Worm (Caenorhabditis elegans): ENCODE data around the gene ads-1.
A peak's percentile ranks its signal among the peaks of the same experiment; 100 is the strongest.

ads-1 gene

DNA sequence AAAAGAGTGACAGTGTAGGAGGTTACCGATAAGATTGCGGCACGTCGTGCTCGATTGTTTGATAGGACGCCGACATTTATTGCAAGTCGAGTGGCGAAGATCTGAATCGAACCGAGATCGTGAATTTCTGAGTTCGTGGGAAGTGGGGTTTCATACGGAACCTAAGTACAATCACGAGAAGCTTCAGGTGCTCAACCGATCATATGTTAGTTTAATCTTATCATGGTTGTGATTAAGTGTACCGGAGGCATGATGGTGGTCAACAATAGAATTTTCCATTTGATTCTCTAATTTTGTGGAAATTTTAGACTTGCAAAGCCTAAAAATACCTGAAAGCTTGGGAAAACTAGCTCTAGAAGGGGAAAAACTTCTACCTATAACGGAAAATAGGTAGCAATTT lies at the start of gene ads-1:
TSS of gene ads-1 (minus strand) at position 101 of the 400 bp plus-strand sequence.
- TF ChIP-seq ztf-25 (GFP tag; IDR thresholded peaks at IDR 0.05) (no peak), nfya-1 (tag; optimal IDR thresholded peaks at IDR 0.05; ENCODE audit: borderline replicate concordance, insufficient read depth) (no peak), unc-130 (GFP tag; optimal IDR thresholded peaks at IDR 0.05) (no peak), C06A6.2 (GFP tag; conservative IDR thresholded peaks at IDR 0.05) (no peak), lsl-1 (GFP tag; optimal IDR thresholded peaks at IDR 0.05) (no peak), madf-8 (GFP tag; conservative IDR thresholded peaks at IDR 0.05) (no peak), F57C9.4 (tag; optimal IDR thresholded peaks at IDR 0.05) (no peak), mcd-1 (GFP tag; IDR thresholded peaks at IDR 0.05) (no peak), fkh-3 (tag; optimal IDR thresholded peaks at IDR 0.05) (no peak), F37B4.10 (GFP tag; IDR thresholded peaks at IDR 0.05) (no peak), C17E4.6 (GFP tag; IDR thresholded peaks at IDR 0.05) (no peak), akir-1 (GFP tag; optimal IDR thresholded peaks at IDR 0.05) (no peak), madf-3 (GFP tag; IDR thresholded peaks at IDR 0.05) (no peak), T07F8.4 (tag; optimal IDR thresholded peaks at IDR 0.05) (no peak), Y53G8AR.9 (GFP tag; conservative IDR thresholded peaks at IDR 0.05) (no peak), sea-2 (GFP tag; IDR thresholded peaks at IDR 0.05) (no peak), zim-3 (tag; optimal IDR thresholded peaks at IDR 0.05) (no peak)

DNA sequence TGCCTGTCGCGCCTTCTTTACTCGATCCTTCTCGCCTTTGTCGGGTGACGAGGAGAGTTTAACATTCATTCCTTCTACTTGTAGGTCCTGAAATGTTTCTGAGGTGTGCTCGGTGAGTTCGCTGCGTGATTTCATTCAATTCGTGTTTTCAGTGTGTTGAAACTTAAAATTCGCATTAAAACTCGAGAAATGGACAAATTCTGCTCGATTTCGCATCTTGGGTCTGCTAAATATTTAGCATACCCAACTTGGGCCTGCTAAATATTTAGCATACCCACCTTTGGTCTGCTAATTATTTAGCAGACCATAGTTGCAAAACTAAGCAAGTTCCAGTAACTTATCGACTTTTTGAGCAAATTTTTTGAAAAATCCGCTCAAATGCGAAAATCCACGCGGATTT lies 49.0 kb upstream of the ads-1 start:
- no peak for TF ChIP-seq nfya-1 (tag; optimal IDR thresholded peaks at IDR 0.05; ENCODE audit: borderline replicate concordance, insufficient read depth)
- TF ChIP-seq akir-1 (GFP tag; optimal IDR thresholded peaks at IDR 0.05): no peak
- TF ChIP-seq attf-3 (GFP tag; conservative IDR thresholded peaks at IDR 0.05): no peak
- no peak for TF ChIP-seq ztf-26 (tag; optimal IDR thresholded peaks at IDR 0.05)
- no peak for TF ChIP-seq ztf-3 (GFP tag; optimal IDR thresholded peaks at IDR 0.05)
- TF ChIP-seq C06A6.2 (GFP tag; conservative IDR thresholded peaks at IDR 0.05): no peak
- no peak for TF ChIP-seq ama-1 (optimal IDR thresholded peaks at IDR 0.05)
- TF ChIP-seq ama-1 (GFP tag; optimal IDR thresholded peaks at IDR 0.05): no peak
- no peak for TF ChIP-seq B0019.2 (GFP tag; conservative IDR thresholded peaks at IDR 0.05)
- no peak for TF ChIP-seq B0035.1 (tag; optimal IDR thresholded peaks at IDR 0.05)
- TF ChIP-seq him-1 (tag; optimal IDR thresholded peaks at IDR 0.05): no peak
- TF ChIP-seq cebp-1 (GFP tag; IDR thresholded peaks at IDR 0.05): no peak
- TF ChIP-seq cebp-1 (tag; optimal IDR thresholded peaks at IDR 0.05): no peak
- TF ChIP-seq athp-1 (tag; optimal IDR thresholded peaks at IDR 0.05): no peak
- TF ChIP-seq rpc-1 (optimal IDR thresholded peaks at IDR 0.05): no peak
- TF ChIP-seq rpc-1 (tag; optimal IDR thresholded peaks at IDR 0.05): no peak
- TF ChIP-seq F22D6.2 (tag; optimal IDR thresholded peaks at IDR 0.05): no peak

DNA sequence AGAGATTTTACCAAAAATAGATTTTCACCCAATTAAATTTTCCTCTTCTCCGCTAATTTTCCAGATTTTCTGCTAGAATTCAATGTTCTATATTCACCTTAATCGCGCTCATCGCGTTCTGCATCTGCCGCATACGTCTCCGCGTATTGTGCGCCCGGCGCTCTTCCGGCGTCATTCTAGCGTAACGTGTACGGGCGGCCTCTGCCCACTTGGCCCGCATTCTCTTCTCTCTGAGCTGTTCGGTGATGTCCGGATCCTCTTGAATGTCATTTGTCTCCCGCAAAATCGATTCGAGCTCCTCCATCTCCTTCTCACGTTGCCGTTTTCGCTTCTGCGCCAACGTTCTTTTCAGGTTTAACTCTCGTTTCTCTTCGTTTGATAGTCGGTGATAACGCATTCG lies 48.6 kb upstream of the ads-1 start:
- TF ChIP-seq unc-130 (GFP tag; optimal IDR thresholded peaks at IDR 0.05) (no peak), zfh-2 (GFP tag; conservative IDR thresholded peaks at IDR 0.05) (peak; percentile 66), attf-3 (GFP tag; conservative IDR thresholded peaks at IDR 0.05) (0 out of 2 replicates have a peak, but pooled peaks have one; percentile 15), F52B5.7 (tag; optimal IDR thresholded peaks at IDR 0.05) (peak; percentile 0), Y53F4B.3 (GFP tag; IDR thresholded peaks at IDR 0.05) (no peak), fkh-3 (tag; optimal IDR thresholded peaks at IDR 0.05) (no peak), dox-1 (GFP tag; IDR thresholded peaks at IDR 0.05) (0 out of 2 replicates have a peak, but pooled peaks have one; percentile 11), ztf-6 (GFP tag; IDR thresholded peaks at IDR 0.05) (0 out of 2 replicates have a peak, but pooled peaks have one; percentile 21)

DNA sequence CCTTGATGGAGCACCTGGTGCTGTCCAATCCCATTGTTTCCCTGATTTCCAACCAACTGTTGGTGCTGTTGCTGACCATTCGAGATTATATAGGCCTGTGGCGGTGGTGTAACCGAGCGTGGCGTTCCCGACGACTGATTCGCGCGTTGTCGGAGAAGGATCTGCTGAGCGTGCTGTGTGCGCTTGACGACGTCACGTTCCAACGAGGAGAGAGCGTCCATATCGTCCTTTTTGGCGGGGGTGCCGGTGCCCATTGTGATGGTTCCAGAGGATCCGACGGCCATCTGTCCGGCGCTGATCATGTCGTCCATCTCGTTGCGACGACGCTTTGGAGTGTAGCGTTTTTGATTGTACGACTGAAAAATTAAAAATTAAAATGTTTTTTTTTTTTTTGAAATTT lies 47.1 kb upstream of the ads-1 start:
- TF ChIP-seq lin-54 (GFP tag; optimal IDR thresholded peaks at IDR 0.05) (no peak), hlh-26 (GFP tag; conservative IDR thresholded peaks at IDR 0.05) (no peak), dox-1 (GFP tag; IDR thresholded peaks at IDR 0.05) (peak; percentile 36; the same call in 1 of the 2 replicates), pbrm-1 (GFP tag; IDR thresholded peaks at IDR 0.05) (no peak), cebp-1 (GFP tag; IDR thresholded peaks at IDR 0.05) (no peak), cebp-1 (tag; optimal IDR thresholded peaks at IDR 0.05) (peak; percentile 13), zfh-2 (GFP tag; conservative IDR thresholded peaks at IDR 0.05) (peak; percentile 72), akir-1 (GFP tag; optimal IDR thresholded peaks at IDR 0.05) (no peak), tbx-9 (tag; optimal IDR thresholded peaks at IDR 0.05; ENCODE audit: borderline replicate concordance) (no peak), chd-7 (tag; optimal IDR thresholded peaks at IDR 0.05) (peak; percentile 18)
